In genomic region chrX:6193183-6193810, dm6 we compare ENCODE assay signal across 1 fruit fly cellular context.
A peak's percentile ranks its signal among the peaks of the same experiment; 100 is the strongest.
TF ChIP-seq lines count a peak whose summit lies in the region.

No protein-coding gene starts in this region.

TF ChIP-seq in whole organism, embryonic, 481 proteins besides CTCF, POLR2A, EP300 and RAD21 (continued from another document):
- TF ChIP-seq CG2129 (GFP tag; IDR thresholded peaks at IDR 0.05; lab: Robert Waterston, UW; ENCODE audit: partially characterized antibody) (no peak), CG12236 (GFP tag; optimal IDR thresholded peaks at IDR 0.05; lab: Kevin White, UChicago) (no peak), Side (GFP tag; optimal IDR thresholded peaks at IDR 0.05; lab: Kevin White, UChicago) (no peak), CG15479 (GFP tag; optimal IDR thresholded peaks at IDR 0.05; lab: Kevin White, UChicago) (no peak), bowl (GFP tag; IDR thresholded peaks at IDR 0.05; lab: Robert Waterston, UW) (peak; percentile 79; the same call in 1 of the 2 replicates), CG12769 (tag; optimal IDR thresholded peaks at IDR 0.05; lab: Kevin White, UChicago) (no peak), CG11398 (GFP tag; optimal IDR thresholded peaks at IDR 0.05; lab: Kevin White, UChicago) (no peak), CG2678 (tag; optimal IDR thresholded peaks at IDR 0.05; lab: Kevin White, UChicago) (peak; percentile 89), Antp (GFP tag; optimal IDR thresholded peaks at IDR 0.05; lab: Kevin White, UChicago) (no peak), NC2β (GFP tag; optimal IDR thresholded peaks at IDR 0.05; lab: Kevin White, UChicago) (no peak), abd-A (tag; optimal IDR thresholded peaks at IDR 0.05; lab: Kevin White, UChicago) (peak; percentile 6), org-1 (GFP tag; optimal IDR thresholded peaks at IDR 0.05; lab: Kevin White, UChicago) (peak; percentile 76), CG32772 (GFP tag; IDR thresholded peaks at IDR 0.05; lab: Robert Waterston, UW) (peak; percentile 87), fru (optimal IDR thresholded peaks at IDR 0.05; lab: Kevin White, UChicago) (no peak), Dp (GFP tag; optimal IDR thresholded peaks at IDR 0.05; lab: Kevin White, UChicago) (no peak), pnt (GFP tag; optimal IDR thresholded peaks at IDR 0.05; lab: Kevin White, UChicago) (no peak), Dbx (GFP tag; IDR thresholded peaks at IDR 0.05; lab: Robert Waterston, UW) (peak; percentile 90), CG6272 (GFP tag; IDR thresholded peaks at IDR 0.05; lab: Robert Waterston, UW) (peak; percentile 91), CG10654 (GFP tag; optimal IDR thresholded peaks at IDR 0.05; lab: Kevin White, UChicago) (peak; percentile 33), schlank (tag; optimal IDR thresholded peaks at IDR 0.05; lab: Kevin White, UChicago) (peak; percentile 38), so (GFP tag; IDR thresholded peaks at IDR 0.05; lab: Robert Waterston, UW) (peak; percentile 88), CG3847 (GFP tag; IDR thresholded peaks at IDR 0.05; lab: Robert Waterston, UW) (peak; percentile 85), CG14965 (GFP tag; optimal IDR thresholded peaks at IDR 0.05; lab: Kevin White, UChicago; ENCODE audit: borderline replicate concordance) (no peak), tx (GFP tag; optimal IDR thresholded peaks at IDR 0.05; lab: Kevin White, UChicago) (no peak), Hand (GFP tag; optimal IDR thresholded peaks at IDR 0.05; lab: Kevin White, UChicago) (peak; percentile 83), insv (GFP tag; optimal IDR thresholded peaks at IDR 0.05; lab: Kevin White, UChicago) (no peak), CG9437 (GFP tag; optimal IDR thresholded peaks at IDR 0.05; lab: Kevin White, UChicago) (peak; percentile 60), Dll (GFP tag; IDR thresholded peaks at IDR 0.05; lab: Robert Waterston, UW; ENCODE audit: partially characterized antibody) (no peak)
